Worm (Caenorhabditis elegans): ENCODE measurements around the gene set-5.

The set-5 gene

DNA sequence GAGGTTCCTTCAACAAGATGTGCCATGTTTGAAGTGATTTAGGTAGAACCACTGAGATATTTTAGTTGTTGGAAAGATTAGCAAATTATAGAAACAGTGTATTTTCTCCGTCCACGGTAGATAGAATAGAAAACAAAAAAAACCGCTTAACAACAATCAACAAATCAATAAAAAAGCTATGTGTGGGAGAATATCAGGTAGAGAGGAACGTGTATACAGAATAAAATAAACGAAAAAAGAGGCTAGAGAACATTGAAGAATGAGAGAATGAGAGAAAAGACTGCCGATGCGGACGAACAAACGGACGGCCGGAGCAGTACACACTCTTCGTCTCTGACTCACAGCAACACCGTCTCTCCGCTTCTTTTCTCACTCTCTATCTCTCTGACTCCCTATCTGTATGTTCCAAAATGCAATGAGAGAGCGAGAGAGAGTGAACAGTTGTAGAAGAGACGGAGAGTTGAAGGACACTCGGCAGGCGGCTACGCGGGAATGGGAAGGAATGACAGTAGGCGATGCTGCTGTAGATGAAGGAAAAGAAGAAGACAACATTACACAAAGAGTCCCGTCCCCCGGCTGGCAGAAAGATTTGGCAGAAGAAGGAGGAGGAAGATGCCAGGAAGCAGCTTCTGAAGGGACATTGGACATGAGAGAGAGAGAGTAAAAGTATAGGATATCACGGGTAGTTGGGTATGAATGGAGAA lies 2.0 kb upstream of the set-5 start, which contains the start of gene unc-112 (continued):
- peak; percentile 18 for TF ChIP-seq F16B12.6 (tag; optimal IDR thresholded peaks at IDR 0.05)
- no peak for TF ChIP-seq tlp-1 (tag; optimal IDR thresholded peaks at IDR 0.05)
- TF ChIP-seq dpl-1 (GFP tag; optimal IDR thresholded peaks at IDR 0.05): peak; percentile 41 to 62 (median 44)
- peak; percentile 76 for TF ChIP-seq nhr-20 (tag; optimal IDR thresholded peaks at IDR 0.05)
- TF ChIP-seq nhr-28 (tag; optimal IDR thresholded peaks at IDR 0.05): no peak
- peak; percentile 98 for TF ChIP-seq lin-14 (GFP tag; optimal IDR thresholded peaks at IDR 0.05)
- no peak for TF ChIP-seq unc-98 (GFP tag; IDR thresholded peaks at IDR 0.05)
- no peak for TF ChIP-seq hpl-2 (GFP tag; optimal IDR thresholded peaks at IDR 0.05)
- TF ChIP-seq nhr-11 (tag; optimal IDR thresholded peaks at IDR 0.05): peak; percentile 37
- TF ChIP-seq mef-2 (tag; optimal IDR thresholded peaks at IDR 0.05): no peak
- no peak for TF ChIP-seq efl-3 (GFP tag; optimal IDR thresholded peaks at IDR 0.05)
- no peak for TF ChIP-seq egl-13 (tag; optimal IDR thresholded peaks at IDR 0.05)
- TF ChIP-seq nhr-237 (tag; optimal IDR thresholded peaks at IDR 0.05): no peak
- TF ChIP-seq nhr-90 (tag; optimal IDR thresholded peaks at IDR 0.05; ENCODE audit: poor library complexity): peak; percentile 53
- TF ChIP-seq vab-15 (tag; optimal IDR thresholded peaks at IDR 0.05): no peak
- peak; percentile 52 for TF ChIP-seq C16A3.4 (tag; optimal IDR thresholded peaks at IDR 0.05)
- no peak for TF ChIP-seq hlh-17 (GFP tag; optimal IDR thresholded peaks at IDR 0.05; ENCODE audit: borderline replicate concordance)
- no peak for TF ChIP-seq hlh-4 (tag; optimal IDR thresholded peaks at IDR 0.05)
- TF ChIP-seq egl-27 (tag; optimal IDR thresholded peaks at IDR 0.05): peak in 1 of 2 experiments; percentile 42
- TF ChIP-seq fkh-4 (tag; optimal IDR thresholded peaks at IDR 0.05; ENCODE audit: borderline replicate concordance): no peak
- no peak for TF ChIP-seq unc-30 (tag; optimal IDR thresholded peaks at IDR 0.05)
- no peak for TF ChIP-seq sup-37 (GFP tag; optimal IDR thresholded peaks at IDR 0.05)
- TF ChIP-seq nhr-19 (GFP tag; conservative IDR thresholded peaks at IDR 0.05): peak; percentile 62
- no peak for TF ChIP-seq sptf-1 (tag; optimal IDR thresholded peaks at IDR 0.05)
- no peak for TF ChIP-seq ceh-88 (GFP tag; IDR thresholded peaks at IDR 0.05)
- peak; percentile 47 for TF ChIP-seq skn-1 (tag; optimal IDR thresholded peaks at IDR 0.05)
- TF ChIP-seq pqm-1 (tag; optimal IDR thresholded peaks at IDR 0.05): no peak
- TF ChIP-seq unc-86 (tag; optimal IDR thresholded peaks at IDR 0.05): peak; percentile 18
- TF ChIP-seq mdl-1 (tag; optimal IDR thresholded peaks at IDR 0.05): peak in 1 of 2 experiments; percentile 50
- peak; percentile 20 for TF ChIP-seq unc-130 (tag; optimal IDR thresholded peaks at IDR 0.05)
- no peak for TF ChIP-seq elt-2 (tag; optimal IDR thresholded peaks at IDR 0.05)
- no peak for TF ChIP-seq nhr-84 (tag; optimal IDR thresholded peaks at IDR 0.05)
- peak; percentile 60 for TF ChIP-seq snpc-4 (tag; optimal IDR thresholded peaks at IDR 0.05)
- TF ChIP-seq dsc-1 (tag; optimal IDR thresholded peaks at IDR 0.05): peak; percentile 68
- TF ChIP-seq lin-15B (tag; optimal IDR thresholded peaks at IDR 0.05): no peak
- TF ChIP-seq lir-3 (tag; optimal IDR thresholded peaks at IDR 0.05; ENCODE audit: poor library complexity): peak; percentile 12
- TF ChIP-seq irx-1 (tag; optimal IDR thresholded peaks at IDR 0.05): no peak
- peak; percentile 5 for TF ChIP-seq fkh-10 (GFP tag; optimal IDR thresholded peaks at IDR 0.05)
- peak; percentile 99 for TF ChIP-seq pag-3 (tag; optimal IDR thresholded peaks at IDR 0.05; ENCODE audit: borderline replicate concordance, insufficient read depth)
- peak; percentile 41 for TF ChIP-seq nhr-85 (tag)
- TF ChIP-seq unc-62 (GFP tag; optimal IDR thresholded peaks at IDR 0.05): no peak

DNA sequence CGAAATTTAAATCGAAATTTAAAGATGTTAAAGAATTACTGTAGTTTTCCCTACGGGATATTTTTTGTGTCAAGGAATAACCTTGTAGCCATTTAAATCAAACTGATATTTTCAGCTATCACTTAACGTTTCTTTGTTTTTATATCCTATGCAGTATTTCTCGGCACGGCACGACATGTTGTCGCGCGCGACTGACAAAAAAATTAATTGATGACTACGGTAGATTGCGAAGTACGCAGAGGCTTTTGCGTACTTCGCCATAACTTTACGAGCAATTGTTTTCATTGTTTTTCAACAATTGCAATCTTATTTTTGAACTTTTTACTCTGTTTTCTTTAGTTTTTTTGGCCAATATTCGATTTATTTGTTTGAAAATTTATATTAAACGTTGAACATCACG lies 761 bp upstream of the set-5 start:
- TF ChIP-seq unc-30 (tag; optimal IDR thresholded peaks at IDR 0.05) (no peak), snu-23 (GFP tag; optimal IDR thresholded peaks at IDR 0.05) (no peak), unc-62 (GFP tag; optimal IDR thresholded peaks at IDR 0.05) (no peak), ztf-11 (tag; optimal IDR thresholded peaks at IDR 0.05) (no peak)

Measured in whole organism, L1 larva.